Worm (Caenorhabditis elegans): ENCODE measurements around the gene F14F9.8.

ce11 chrV:5098925-5099324 lies 31.2 kb upstream of the F14F9.8 start, which contains the start of gene unc-46:
- TF ChIP-seq tab-1 (GFP tag; IDR thresholded peaks at IDR 0.05) (no peak), flt-1 (GFP tag; IDR thresholded peaks at IDR 0.05) (no peak), cog-1 (tag; optimal IDR thresholded peaks at IDR 0.05) (no peak), ztf-29 (GFP tag; IDR thresholded peaks at IDR 0.05) (no peak), T22C8.4 (GFP tag; IDR thresholded peaks at IDR 0.05) (no peak)

Data from whole organism, midembryonic.